Worm (Caenorhabditis elegans): ENCODE data around the gene K08F4.12.

ce11 chrIV:10148938-10149337, 11.0 kb downstream of the K08F4.12 start, which contains the start of gene pigs-1:
- TF ChIP-seq rnt-1 (tag; optimal IDR thresholded peaks at IDR 0.05), result no peak
- no peak for TF ChIP-seq lin-39 (tag; optimal IDR thresholded peaks at IDR 0.05)
- TF ChIP-seq unc-62 (GFP tag; optimal IDR thresholded peaks at IDR 0.05), result no peak
